Fruit fly (Drosophila melanogaster): Measurements from ENCODE around the gene Past1.

Gene Past1

DNA sequence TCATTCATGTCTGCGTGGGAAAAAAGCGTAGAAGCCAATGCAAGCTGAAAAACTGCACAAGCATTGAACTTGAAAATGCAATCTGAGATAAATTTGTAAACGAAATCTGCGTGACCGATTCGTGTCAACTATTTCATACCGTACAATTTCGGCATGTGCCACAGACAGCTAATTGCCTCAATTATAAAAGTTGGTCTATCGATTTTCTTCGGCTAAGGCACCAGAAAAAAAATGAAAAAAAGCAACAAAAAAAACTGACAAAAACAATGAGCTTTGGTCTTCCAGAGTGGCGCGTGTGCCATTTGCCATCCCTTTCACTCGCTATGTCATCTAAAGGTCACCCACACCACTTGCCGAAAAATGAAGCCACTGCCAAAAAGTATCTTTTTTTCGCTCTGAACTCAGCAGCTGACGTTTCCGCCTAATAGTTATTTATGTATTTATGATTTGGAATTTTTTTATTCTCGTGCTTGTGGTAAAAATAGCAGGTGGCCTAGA lies 21.5 kb downstream of the Past1 start:
- TF ChIP-seq NC2α (GFP tag; optimal IDR thresholded peaks at IDR 0.05) (no peak), sens (GFP tag) (no peak), sr (GFP tag; IDR thresholded peaks at IDR 0.05) (0 out of 3 replicates have a peak, but pooled peaks have one; percentile 26), CG2120 (GFP tag; optimal IDR thresholded peaks at IDR 0.05) (no peak), Hey (tag; optimal IDR thresholded peaks at IDR 0.05) (peak; percentile 27), chif (GFP tag; optimal IDR thresholded peaks at IDR 0.05) (no peak), sd (tag; optimal IDR thresholded peaks at IDR 0.05) (peak; percentile 62), CrebB (tag; optimal IDR thresholded peaks at IDR 0.05) (no peak), ab (GFP tag; optimal IDR thresholded peaks at IDR 0.05) (no peak), nerfin-2 (GFP tag; IDR thresholded peaks at IDR 0.05; ENCODE audit: partially characterized antibody) (no peak), Sox100B (GFP tag; optimal IDR thresholded peaks at IDR 0.05) (no peak), CG31224 (GFP tag; IDR thresholded peaks at IDR 0.05) (0 out of 2 replicates have a peak, but pooled peaks have one; percentile 0), Med (GFP tag) (peak; percentile 31), Deaf1 (tag; optimal IDR thresholded peaks at IDR 0.05) (peak; percentile 60), vvl (GFP tag; IDR thresholded peaks at IDR 0.05) (no peak), CG32772 (GFP tag; IDR thresholded peaks at IDR 0.05) (0 out of 2 replicates have a peak, but pooled peaks have one; percentile 5), CG5245 (GFP tag; optimal IDR thresholded peaks at IDR 0.05) (no peak), Oaz (GFP tag; IDR thresholded peaks at IDR 0.05) (no peak), lmd (GFP tag; IDR thresholded peaks at IDR 0.05) (no peak), abd-A (tag; optimal IDR thresholded peaks at IDR 0.05) (peak; percentile 52), HLHmδ (GFP tag; optimal IDR thresholded peaks at IDR 0.05) (no peak), onecut (GFP tag; IDR thresholded peaks at IDR 0.05) (peak; percentile 75), ERR (GFP tag; optimal IDR thresholded peaks at IDR 0.05) (peak; percentile 93), CG12071 (GFP tag; optimal IDR thresholded peaks at IDR 0.05) (no peak), Dp (GFP tag; optimal IDR thresholded peaks at IDR 0.05) (no peak), CG2889 (GFP tag; IDR thresholded peaks at IDR 0.05) (no peak), CG18619 (GFP tag; optimal IDR thresholded peaks at IDR 0.05) (no peak), CG10274 (GFP tag; optimal IDR thresholded peaks at IDR 0.05) (no peak), CG17802 (tag; optimal IDR thresholded peaks at IDR 0.05) (no peak)

DNA sequence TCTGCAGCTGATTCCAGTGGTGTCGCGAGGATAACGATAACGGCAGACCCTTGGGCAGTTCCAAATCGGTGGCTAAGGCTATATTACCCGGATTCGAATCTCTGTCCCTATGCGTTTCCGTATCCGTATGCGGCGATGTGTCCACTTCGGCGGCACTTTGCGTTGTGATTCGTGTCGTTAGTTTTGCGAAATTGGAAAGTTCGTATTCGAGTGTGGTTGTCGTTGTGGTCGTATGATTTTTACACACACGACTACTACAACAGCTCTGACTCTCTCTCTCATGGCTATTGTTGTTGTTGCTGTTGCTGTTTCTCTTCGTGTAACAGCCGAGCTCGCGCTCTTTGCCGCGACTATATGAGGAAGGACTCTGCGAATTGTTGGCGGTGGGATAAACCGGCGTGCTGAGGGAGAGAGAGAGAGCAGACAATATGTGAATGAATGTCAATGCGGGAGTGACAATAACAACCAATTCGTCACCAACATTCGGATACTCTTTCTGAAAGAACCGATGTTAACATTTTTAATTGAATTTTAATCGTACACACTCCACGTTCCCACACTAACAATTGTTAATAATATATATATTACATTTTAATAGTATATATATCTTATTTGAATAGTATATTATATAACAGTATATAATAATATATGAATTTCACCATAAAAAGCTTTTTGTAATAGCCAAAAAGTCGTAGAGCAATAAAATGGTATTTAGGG lies 22.7 kb downstream of the Past1 start:
- TF ChIP-seq gcm2 (GFP tag; optimal IDR thresholded peaks at IDR 0.05) (no peak), chm (GFP tag; IDR thresholded peaks at IDR 0.05) (no peak), Ptx1 (GFP tag; IDR thresholded peaks at IDR 0.05) (peak; percentile 13; the same call in 1 of the 2 replicates), CG1024 (GFP tag; IDR thresholded peaks at IDR 0.05) (no peak), CG10366 (GFP tag; IDR thresholded peaks at IDR 0.05) (no peak), Sry-δ (GFP tag; optimal IDR thresholded peaks at IDR 0.05) (no peak), CG8281 (tag; optimal IDR thresholded peaks at IDR 0.05) (peak; percentile 28), CG2202 (tag; optimal IDR thresholded peaks at IDR 0.05) (no peak), HLH54F (GFP tag; optimal IDR thresholded peaks at IDR 0.05) (no peak), Mad (GFP tag; optimal IDR thresholded peaks at IDR 0.05) (no peak), Dip2 (GFP tag; IDR thresholded peaks at IDR 0.05) (no peak), CG30020 (tag; optimal IDR thresholded peaks at IDR 0.05) (no peak), vfl (GFP tag; optimal IDR thresholded peaks at IDR 0.05) (no peak), CG14667 (GFP tag; IDR thresholded peaks at IDR 0.05) (no peak), stwl (tag; optimal IDR thresholded peaks at IDR 0.05) (no peak), CG2712 (tag; optimal IDR thresholded peaks at IDR 0.05) (peak; percentile 69), CG32767 (GFP tag; IDR thresholded peaks at IDR 0.05) (no peak), HHEX (GFP tag; optimal IDR thresholded peaks at IDR 0.05) (no peak), zen2 (GFP tag; IDR thresholded peaks at IDR 0.05; ENCODE audit: partially characterized antibody) (no peak), inv (GFP tag; IDR thresholded peaks at IDR 0.05; ENCODE audit: partially characterized antibody) (no peak), mirr (GFP tag; optimal IDR thresholded peaks at IDR 0.05) (peak; percentile 9), CG18619 (GFP tag; optimal IDR thresholded peaks at IDR 0.05) (peak; percentile 5), CG11723 (GFP tag; optimal IDR thresholded peaks at IDR 0.05) (no peak)

All from whole organism, embryonic.